Worm (Caenorhabditis elegans) whole organism, L1 larva: ENCODE results near the gene mup-4.

ENCODE experiments used
- C16A3.4 ChIP-seq: fragments of 150-350 bp; optimal IDR thresholded peaks from 2 replicates; lab custom pipeline; 2014; ENCODE audit warnings: missing biosample characterization, missing genetic modification characterization
- ceh-82 ChIP-seq, 3 experiments: fragments of 150-350 bp in 1 of 3; sonication (generic microtip) in 2 of 3; optimal IDR thresholded peaks; 2 replicates each; lab custom pipeline; 2014 to 2017; ENCODE audit warnings: missing biosample characterization in 3 of 3, missing genetic modification characterization in 3 of 3
- ces-1 ChIP-seq: fragments of 150-350 bp; optimal IDR thresholded peaks from 2 replicates; lab custom pipeline; 2014; ENCODE audit warnings: missing biosample characterization, missing genetic modification reagents, missing genetic modification characterization
- nhr-237 ChIP-seq: fragments of 150-350 bp; optimal IDR thresholded peaks from 2 replicates; lab custom pipeline; 2014; ENCODE audit warnings: missing biosample characterization, missing genetic modification characterization
- nhr-76 ChIP-seq: sonication (generic microtip); optimal IDR thresholded peaks from 2 replicates; lab custom pipeline; 2017; ENCODE audit warnings: missing biosample characterization, missing genetic modification characterization
- pax-3 ChIP-seq: fragments of 200-800 bp; sonication (Bioruptor generic); optimal IDR thresholded peaks from 2 replicates; lab custom pipeline; 2018; ENCODE audit warnings: mild to moderate bottlenecking, missing genetic modification characterization, moderate library complexity, missing compliant biosample characterization
- pqm-1 ChIP-seq: sonication (generic microtip); optimal IDR thresholded peaks from 3 replicates; lab custom pipeline; 2017; ENCODE audit warnings: missing biosample characterization, missing genetic modification characterization
- unc-62 ChIP-seq: fragments of 150-350 bp; optimal IDR thresholded peaks from 2 replicates; lab custom pipeline; 2014; ENCODE audit warnings: missing biosample characterization, missing genetic modification reagents, missing genetic modification characterization
- unc-86 ChIP-seq: sonication (generic microtip); optimal IDR thresholded peaks from 2 replicates; lab custom pipeline; 2016; ENCODE audit warnings: missing genetic modification characterization, missing compliant biosample characterization
- zag-1 ChIP-seq: fragments of 150-350 bp; optimal IDR thresholded peaks from 2 replicates; lab custom pipeline; 2014; ENCODE audit warnings: missing biosample characterization, missing genetic modification characterization
- ztf-11 ChIP-seq, 2 experiments: sonication (generic microtip); optimal IDR thresholded peaks; 2 replicates each; lab custom pipeline; 2016 to 2017; ENCODE audit warnings: missing genetic modification characterization in 2 of 2, missing biosample characterization in 1 of 2, missing compliant biosample characterization in 1 of 2
- ztf-4 ChIP-seq: fragments of 150-350 bp; optimal IDR thresholded peaks from 2 replicates; lab custom pipeline; 2014; ENCODE audit warnings: missing biosample characterization, missing genetic modification characterization

- no peak for TF ChIP-seq nhr-76 (tag; lab: Kevin White, UChicago)
- TF ChIP-seq C16A3.4, result no peak
- no peak for TF ChIP-seq unc-86
- TF ChIP-seq ceh-82 (tag; optimal IDR thresholded peaks at IDR 0.05; lab: Kevin White, UChicago), result no peak
- no peak for TF ChIP-seq pax-3
- no peak for TF ChIP-seq ztf-11 (tag; optimal IDR thresholded peaks at IDR 0.05; lab: Kevin White, UChicago)
- no peak for TF ChIP-seq zag-1
- no peak for TF ChIP-seq ztf-4 (tag; lab: Kevin White, UChicago)
- TF ChIP-seq ces-1 (GFP tag; lab: Kevin White, UChicago), result no peak
- no peak for TF ChIP-seq nhr-237
- TF ChIP-seq pqm-1 (tag; lab: Kevin White, UChicago), result no peak
- TF ChIP-seq unc-62 (GFP tag; lab: Kevin White, UChicago), result no peak
Measured at ce11 chrIII:7533012-7533411, 44.1 kb upstream of the mup-4 start.
